Fruit fly (Drosophila melanogaster) whole organism, pupa: Measurements from ENCODE around the gene Bdbt.

Experiments used
- CG10348 ChIP-seq: fragments of 200-800 bp; sonication (Bioruptor generic); IDR thresholded peaks from 2 replicates; pipeline ENCODE4 v1.3.6; 2022; ENCODE audit warnings: missing biosample characterization, missing genetic modification characterization
- CG12605 ChIP-seq: fragments of 200-800 bp; sonication (Bioruptor generic); IDR thresholded peaks from 2 replicates; pipeline ENCODE4 v1.3.6; 2022; ENCODE audit warnings: missing biosample characterization, missing genetic modification characterization
- CG13204 ChIP-seq: fragments of 200-800 bp; sonication (Bioruptor generic); optimal IDR thresholded peaks from 2 replicates; lab custom pipeline; 2018; ENCODE audit warnings: missing biosample characterization, mild to moderate bottlenecking, missing genetic modification characterization, moderate library complexity
- CG14655 ChIP-seq: fragments of 200-800 bp; sonication (Bioruptor generic); optimal IDR thresholded peaks from 3 replicates; lab custom pipeline; 2017; ENCODE audit warnings: mild to moderate bottlenecking, missing biosample characterization, missing genetic modification reagents, missing genetic modification characterization
- CG15710 ChIP-seq: fragments of 200-800 bp; sonication (Bioruptor generic); optimal IDR thresholded peaks from 2 replicates; lab custom pipeline; 2018; ENCODE audit warnings: missing biosample characterization, mild to moderate bottlenecking, missing genetic modification characterization, moderate library complexity
- CG32121 ChIP-seq: fragments of 200-800 bp; sonication (Bioruptor generic); IDR thresholded peaks from 2 replicates; pipeline ENCODE4 v1.3.6; 2022; ENCODE audit warnings: missing biosample characterization, missing genetic modification characterization
- CG34367 ChIP-seq: fragments of 200-800 bp; sonication (Bioruptor generic); optimal IDR thresholded peaks from 2 replicates; lab custom pipeline; 2018; ENCODE audit warnings: missing biosample characterization, mild to moderate bottlenecking, missing genetic modification characterization
- CG8159 ChIP-seq: fragments of 200-800 bp; sonication (Bioruptor generic); optimal IDR thresholded peaks from 3 replicates; lab custom pipeline; 2018; ENCODE audit warnings: missing biosample characterization, mild to moderate bottlenecking, missing genetic modification characterization, moderate library complexity
- CG8301 ChIP-seq: fragments of 200-800 bp; sonication (Bioruptor generic); optimal IDR thresholded peaks from 2 replicates; lab custom pipeline; 2018; ENCODE audit warnings: missing biosample characterization, mild to moderate bottlenecking, missing genetic modification characterization
- D1 ChIP-seq: fragments of 200-800 bp; sonication (Bioruptor generic); optimal IDR thresholded peaks from 2 replicates; lab custom pipeline; 2018; ENCODE audit warnings: missing biosample characterization, mild to moderate bottlenecking, missing genetic modification characterization, moderate library complexity
- EcR ChIP-seq: fragments of 200-800 bp; sonication (Bioruptor generic); optimal IDR thresholded peaks from 3 replicates; lab custom pipeline; 2019; ENCODE audit warnings: missing biosample characterization, missing genetic modification characterization, mild to moderate bottlenecking, moderate library complexity, missing genetic modification reagents
- Ets98B ChIP-seq: fragments of 200-800 bp; sonication (Bioruptor generic); IDR thresholded peaks from 2 replicates; pipeline ENCODE4 v1.3.6; 2022; ENCODE audit warnings: missing biosample characterization, missing genetic modification characterization
- rn ChIP-seq: fragments of 200-800 bp; sonication (Bioruptor generic); IDR thresholded peaks from 2 replicates; pipeline ENCODE4 v1.3.6; 2022; ENCODE audit warnings: missing biosample characterization, missing genetic modification characterization

dm6 chr3R:21101453-21102214 is 17.0 kb downstream of the Bdbt start, which contains the start of the genes CG7044 and Tbc1d22:
- TF ChIP-seq EcR (no peak), CG14655 (GFP tag; lab: Kevin White, UChicago) (no peak), CG8159 (tag; lab: Kevin White, UChicago) (no peak), CG34367 (tag; lab: Kevin White, UChicago) (peak; percentile 31), CG32121 (GFP tag; lab: Robert Waterston, UW) (no peak), D1 (tag; lab: Kevin White, UChicago) (no peak), rn (GFP tag; lab: Robert Waterston, UW) (no peak), CG15710 (tag; lab: Kevin White, UChicago) (peak; percentile 43), CG12605 (GFP tag; lab: Robert Waterston, UW) (no peak), CG10348 (GFP tag; lab: Robert Waterston, UW) (no peak), CG13204 (GFP tag; lab: Kevin White, UChicago) (no peak), CG8301 (no peak), Ets98B (GFP tag; lab: Robert Waterston, UW) (no peak)
